Worm (Caenorhabditis elegans): Measurements from ENCODE around the gene T21D12.7.

The T21D12.7 gene

DNA sequence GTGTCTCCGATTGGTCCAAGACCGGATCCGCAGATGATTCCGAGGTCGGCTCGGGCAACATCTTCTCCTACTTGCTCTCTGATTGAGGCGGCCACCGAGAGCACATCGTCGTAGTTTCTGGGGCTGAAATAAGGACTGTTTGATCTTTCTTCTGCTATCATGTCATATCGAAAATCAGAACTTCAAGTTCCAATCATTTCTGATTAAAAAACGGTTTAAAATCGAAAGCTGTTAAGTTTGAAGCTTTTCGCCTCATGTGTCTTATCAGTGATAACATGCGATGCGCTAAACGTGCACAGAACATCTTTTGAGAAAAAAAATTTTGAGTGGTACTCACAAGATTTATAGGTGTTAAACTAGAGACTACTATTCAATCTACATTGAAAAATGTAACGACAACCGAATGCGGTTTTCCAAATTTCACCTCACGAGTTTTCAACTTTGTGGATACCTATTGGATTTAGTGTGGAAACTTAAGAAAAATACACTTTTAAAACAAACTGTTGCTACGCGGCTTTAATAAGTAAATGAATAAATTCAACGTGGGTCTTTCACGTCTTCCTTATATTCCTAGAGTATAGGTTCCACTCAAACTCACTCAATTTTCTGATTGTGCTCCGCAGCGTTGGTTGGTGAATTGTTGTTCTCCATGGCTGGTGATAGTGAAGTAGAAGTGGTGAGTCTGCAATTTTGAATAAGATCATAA, 2.9 kb upstream of the T21D12.7 start:
- TF ChIP-seq elt-2 (tag; optimal IDR thresholded peaks at IDR 0.05), result peak; percentile 54
- TF ChIP-seq pqm-1 (tag; optimal IDR thresholded peaks at IDR 0.05), result peak; percentile 8
- no peak for TF ChIP-seq ZK546.5 (tag; optimal IDR thresholded peaks at IDR 0.05)

DNA sequence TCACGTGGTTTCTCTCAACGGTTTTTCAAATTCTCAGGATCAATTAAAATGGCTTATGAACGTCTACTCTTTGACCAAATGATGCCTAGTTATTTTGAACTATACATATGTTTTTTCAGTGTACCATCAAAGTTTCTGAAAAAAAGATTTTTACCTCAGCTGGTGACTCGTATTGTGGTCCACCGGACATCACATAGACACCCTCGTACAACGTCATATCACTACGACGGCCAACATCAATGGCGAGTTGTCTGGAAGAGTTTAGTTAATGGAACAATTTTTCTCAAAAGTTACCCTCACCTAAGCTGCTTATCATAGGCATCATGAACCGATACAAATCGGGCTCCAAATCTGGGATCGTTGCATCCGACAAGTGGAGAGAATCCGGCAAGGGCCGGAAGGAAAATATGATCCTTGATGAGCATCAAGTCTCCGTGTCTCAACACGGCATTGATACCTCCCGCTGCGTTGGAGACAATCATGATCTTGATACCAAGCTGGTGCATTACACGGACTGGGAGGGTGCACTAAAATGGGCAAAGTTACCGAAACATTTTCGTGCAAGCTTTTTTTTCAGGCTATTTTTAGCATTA, 2.0 kb upstream of the T21D12.7 start:
- TF ChIP-seq pqm-1 (tag; optimal IDR thresholded peaks at IDR 0.05), result peak; percentile 15
- peak; percentile 4 for TF ChIP-seq jun-1 (tag; optimal IDR thresholded peaks at IDR 0.05)
- no peak for TF ChIP-seq nhr-237 (tag; optimal IDR thresholded peaks at IDR 0.05)

DNA sequence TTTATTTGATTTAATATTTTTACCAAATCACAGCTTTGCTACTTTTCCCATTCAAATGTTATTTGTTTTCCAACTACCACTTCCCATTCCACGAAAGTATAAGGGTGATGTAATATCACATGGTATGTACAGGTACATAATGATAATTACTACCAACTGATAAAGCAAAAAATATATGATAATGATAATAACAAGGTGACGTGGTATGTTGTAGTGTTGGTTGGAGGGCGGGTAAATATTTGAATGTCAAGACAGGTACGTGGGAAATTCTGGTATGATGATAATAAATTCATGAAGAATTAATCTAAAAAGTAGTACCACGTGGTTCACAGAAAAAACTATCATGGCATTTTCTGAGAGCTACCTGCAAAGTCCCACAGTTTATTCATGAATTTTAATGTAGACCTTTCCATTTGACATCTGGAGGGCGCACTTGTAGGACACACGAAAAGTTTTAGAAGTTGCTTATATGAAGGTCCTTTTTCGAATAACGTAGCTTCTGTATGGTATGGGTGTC, 653 bp upstream of the T21D12.7 start:
- TF ChIP-seq hmg-11 (tag; optimal IDR thresholded peaks at IDR 0.05) (no peak), pqm-1 (tag; optimal IDR thresholded peaks at IDR 0.05) (peak; percentile 99), elt-1 (tag; optimal IDR thresholded peaks at IDR 0.05) (no peak), mml-1 (tag; optimal IDR thresholded peaks at IDR 0.05) (no peak), ceh-28 (tag; optimal IDR thresholded peaks at IDR 0.05) (peak; percentile 8), skn-1 (tag; optimal IDR thresholded peaks at IDR 0.05) (no peak), nfya-1 (tag; optimal IDR thresholded peaks at IDR 0.05; ENCODE audit: insufficient read depth) (no peak), elt-2 (tag; optimal IDR thresholded peaks at IDR 0.05) (peak; percentile 96), fkh-2 (tag; optimal IDR thresholded peaks at IDR 0.05) (no peak), ama-1 (optimal IDR thresholded peaks at IDR 0.05) (peak; percentile 44), zag-1 (tag; optimal IDR thresholded peaks at IDR 0.05) (no peak), nhr-43 (tag; optimal IDR thresholded peaks at IDR 0.05; ENCODE audit: poor library complexity, severe bottlenecking) (no peak), lsy-12 (tag; optimal IDR thresholded peaks at IDR 0.05) (peak; percentile 37), egl-27 (tag; optimal IDR thresholded peaks at IDR 0.05) (no peak), ztf-11 (tag; optimal IDR thresholded peaks at IDR 0.05) (no peak), lin-39 (tag; optimal IDR thresholded peaks at IDR 0.05) (no peak), mdl-1 (tag; optimal IDR thresholded peaks at IDR 0.05) (no peak), fos-1 (tag; optimal IDR thresholded peaks at IDR 0.05) (no peak), jun-1 (tag; optimal IDR thresholded peaks at IDR 0.05) (peak; percentile 66), lin-15B (tag; optimal IDR thresholded peaks at IDR 0.05) (no peak), pha-4 (tag; optimal IDR thresholded peaks at IDR 0.05) (peak; percentile 72), unc-62 (GFP tag; optimal IDR thresholded peaks at IDR 0.05) (no peak), nhr-23 (tag; optimal IDR thresholded peaks at IDR 0.05) (no peak), nhr-12 (tag; optimal IDR thresholded peaks at IDR 0.05) (no peak)

DNA sequence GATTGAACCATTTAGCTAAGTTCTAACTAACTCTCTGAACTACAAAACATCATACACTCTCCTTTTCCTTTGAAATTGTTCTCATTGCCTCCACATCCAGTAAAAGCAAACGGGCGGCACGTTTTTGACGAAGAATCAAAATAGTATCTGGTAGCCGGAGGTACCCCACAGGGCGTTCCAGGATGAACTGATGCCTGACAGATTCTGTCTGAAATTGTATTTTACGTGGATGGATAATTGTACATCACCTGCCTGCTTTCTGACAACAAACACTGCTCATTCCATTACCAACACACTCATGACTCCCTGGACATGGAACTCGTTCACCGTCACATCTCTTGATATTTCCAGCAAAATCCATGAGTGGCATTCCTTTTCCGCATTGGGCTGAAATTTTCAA, 869 bp downstream of the T21D12.7 start:
- TF ChIP-seq ztf-4 (tag; optimal IDR thresholded peaks at IDR 0.05), result no peak
- no peak for TF ChIP-seq nhr-67 (tag; optimal IDR thresholded peaks at IDR 0.05)
- no peak for TF ChIP-seq unc-39 (tag; optimal IDR thresholded peaks at IDR 0.05)
- TF ChIP-seq lin-39 (tag; optimal IDR thresholded peaks at IDR 0.05), result no peak
- TF ChIP-seq fos-1 (tag; optimal IDR thresholded peaks at IDR 0.05), result no peak
- TF ChIP-seq elt-1 (tag; optimal IDR thresholded peaks at IDR 0.05), result no peak
- no peak for TF ChIP-seq ZK546.5 (tag; optimal IDR thresholded peaks at IDR 0.05)
- TF ChIP-seq ceh-9 (tag; optimal IDR thresholded peaks at IDR 0.05), result no peak
- no peak for TF ChIP-seq nhr-11 (tag; optimal IDR thresholded peaks at IDR 0.05)
- no peak for TF ChIP-seq pha-4 (tag; optimal IDR thresholded peaks at IDR 0.05)
- TF ChIP-seq nhr-25 (tag; optimal IDR thresholded peaks at IDR 0.05), result no peak

DNA sequence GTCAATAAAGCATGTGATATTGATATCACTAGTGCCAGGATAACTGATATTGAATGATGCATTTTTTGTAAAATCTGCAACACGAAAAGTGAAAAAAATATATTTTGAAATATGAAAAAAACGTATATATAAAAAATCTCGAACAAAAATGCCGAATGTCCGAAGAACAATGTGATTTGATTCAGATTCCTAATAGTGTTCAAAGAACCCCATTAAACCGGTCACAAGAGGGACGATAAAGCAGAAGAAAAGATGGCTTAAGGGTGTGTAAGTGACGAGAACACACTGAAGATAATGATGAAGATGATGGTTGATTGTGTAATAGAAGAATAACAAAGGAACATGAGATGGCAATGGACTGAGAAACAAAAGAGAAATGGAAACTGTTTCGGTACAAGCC, 3.2 kb downstream of the T21D12.7 start, which contains the start of gene T21D12.14:
Gene T21D12.14, minus strand, starts transcription at position 101 of the 400 bp plus-strand sequence.
- TF ChIP-seq fos-1 (tag; optimal IDR thresholded peaks at IDR 0.05) (no peak), nhr-25 (tag; optimal IDR thresholded peaks at IDR 0.05) (peak; percentile 1), aly-2 (tag; optimal IDR thresholded peaks at IDR 0.05) (no peak)
